Worm (Caenorhabditis elegans) whole organism, L4 larva: ENCODE data around the gene C31B8.1.

ENCODE experiments used
- F37D6.2 ChIP-seq: sonication (generic microtip); optimal IDR thresholded peaks from 2 replicates; lab custom pipeline; 2016; ENCODE audit warnings: mild to moderate bottlenecking, missing genetic modification characterization, missing compliant biosample characterization
- ces-1 ChIP-seq: fragments of 150-350 bp; sonication (generic microtip); optimal IDR thresholded peaks from 4 replicates; lab custom pipeline; 2014; ENCODE audit warnings: missing biosample characterization, missing genetic modification reagents, missing genetic modification characterization
- daf-8 ChIP-seq: fragments of 200-800 bp; sonication (Bioruptor generic); IDR thresholded peaks from 2 replicates; pipeline ENCODE4 v1.3.6; 2022; ENCODE audit warnings: missing genetic modification characterization, missing compliant biosample characterization
- dmd-8 ChIP-seq: fragments of 200-800 bp; sonication (Bioruptor generic); IDR thresholded peaks from 2 replicates; pipeline ENCODE4 v1.3.6; 2022; ENCODE audit warnings: missing genetic modification characterization, missing compliant biosample characterization
- fkh-10 ChIP-seq: fragments of 150-350 bp; optimal IDR thresholded peaks from 2 replicates; lab custom pipeline; 2014; ENCODE audit warnings: missing biosample characterization, missing genetic modification reagents, missing genetic modification characterization
- lin-15B ChIP-seq: fragments of 150-350 bp; sonication (generic microtip); optimal IDR thresholded peaks from 3 replicates; lab custom pipeline; 2014; ENCODE audit warnings: missing biosample characterization, missing genetic modification characterization
- nhr-102 ChIP-seq: sonication (generic microtip); optimal IDR thresholded peaks from 2 replicates; lab custom pipeline; 2016; ENCODE audit warnings: mild to moderate bottlenecking, missing genetic modification characterization, moderate library complexity, missing compliant biosample characterization
- ztf-11 ChIP-seq: fragments of 150-350 bp; optimal IDR thresholded peaks from 2 replicates; lab custom pipeline; 2014; ENCODE audit warnings: missing biosample characterization, missing genetic modification characterization

DNA sequence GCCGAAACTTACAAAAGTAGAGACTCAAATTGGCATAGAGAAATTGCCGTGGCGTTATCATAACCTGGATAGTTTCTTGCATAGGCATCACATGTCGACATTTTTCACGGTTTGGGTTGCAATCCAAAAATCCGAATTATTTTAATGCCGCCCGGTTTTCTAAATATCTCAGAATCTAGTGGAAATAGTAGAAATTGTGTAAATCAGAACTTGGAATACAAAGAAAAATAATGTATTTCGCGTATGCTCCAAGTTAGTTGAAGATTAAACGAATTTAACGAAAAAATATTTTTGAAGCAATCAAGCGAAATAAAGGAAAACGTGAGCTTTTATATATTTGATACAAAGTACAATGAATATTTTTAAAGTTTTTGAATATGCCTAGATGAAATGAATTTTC is 29.5 kb downstream of the C31B8.1 start, which contains the start of gene srw-144:
- TF ChIP-seq dmd-8 (GFP tag; lab: Robert Waterston, UW) (no peak), ztf-11 (tag; lab: Kevin White, UChicago) (no peak), nhr-102 (tag; lab: Kevin White, UChicago) (no peak), fkh-10 (no peak), lin-15B (tag; lab: Kevin White, UChicago) (no peak), F37D6.2 (tag; lab: Kevin White, UChicago) (no peak), ces-1 (no peak), daf-8 (no peak)
